Worm (Caenorhabditis elegans): ENCODE measurements around the gene unc-80.

DNA sequence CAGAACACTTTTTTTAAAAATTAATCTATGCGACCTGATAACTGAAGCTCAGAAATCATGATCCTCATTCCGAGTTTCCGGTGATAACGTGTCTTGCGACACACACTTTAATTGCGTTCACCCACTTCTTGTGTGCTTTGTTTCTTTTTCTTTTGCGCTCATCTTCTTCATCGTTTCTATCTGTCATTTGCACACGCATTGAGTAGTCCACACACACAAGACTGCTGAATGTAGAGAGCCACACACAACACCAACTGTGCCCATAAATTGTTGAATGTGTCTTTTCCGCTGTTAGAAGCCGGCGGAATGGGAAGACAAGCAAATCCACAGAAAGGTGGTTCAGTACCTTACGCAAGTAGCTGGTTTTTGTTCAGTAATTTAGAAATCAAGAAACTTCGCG, 41.0 kb downstream of the unc-80 start:
- TF ChIP-seq ama-1 (optimal IDR thresholded peaks at IDR 0.05) (no peak), hmg-4 (GFP tag; optimal IDR thresholded peaks at IDR 0.05) (no peak), scrt-1 (GFP tag; IDR thresholded peaks at IDR 0.05) (no peak), ets-7 (tag; optimal IDR thresholded peaks at IDR 0.05) (no peak), F13C5.2 (tag; optimal IDR thresholded peaks at IDR 0.05) (no peak), ceh-36 (tag; optimal IDR thresholded peaks at IDR 0.05) (no peak)
